Worm (Caenorhabditis elegans) whole organism, late embryonic: ENCODE data around the gene lmd-4.

Experiments
- ama-1 ChIP-seq: fragments of 150-350 bp; optimal IDR thresholded peaks from 2 replicates; lab custom pipeline; 2014
- ceh-14 ChIP-seq: sonication (generic microtip); optimal IDR thresholded peaks from 2 replicates; lab custom pipeline; 2016; ENCODE audit warnings: missing genotype, missing genetic modification characterization, missing compliant biosample characterization
- dve-1 ChIP-seq: sonication (generic microtip); optimal IDR thresholded peaks from 2 replicates; lab custom pipeline; 2017; ENCODE audit warnings: antibody characterized with exemption, mild to moderate bottlenecking, missing genetic modification characterization, missing compliant biosample characterization
- elt-4 ChIP-seq: sonication (generic microtip); optimal IDR thresholded peaks from 2 replicates; lab custom pipeline; 2016; ENCODE audit warnings: missing genetic modification characterization, missing compliant biosample characterization
- fkh-10 ChIP-seq: fragments of 150-350 bp; optimal IDR thresholded peaks from 2 replicates; lab custom pipeline; 2014; ENCODE audit warnings: missing biosample characterization, missing genetic modification reagents, missing genetic modification characterization
- mec-3 ChIP-seq: sonication (generic microtip); optimal IDR thresholded peaks from 2 replicates; lab custom pipeline; 2016; ENCODE audit warnings: borderline replicate concordance, missing genetic modification characterization, missing compliant biosample characterization
- nfya-1 ChIP-seq: sonication (generic microtip); optimal IDR thresholded peaks from 2 replicates; lab custom pipeline; 2017; ENCODE audit warnings: missing genetic modification characterization, mild to moderate bottlenecking, missing compliant biosample characterization, antibody characterized with exemption, moderate library complexity
- pag-3 ChIP-seq: sonication (generic microtip); optimal IDR thresholded peaks from 2 replicates; lab custom pipeline; 2016; ENCODE audit warnings: missing compliant biosample characterization, missing genetic modification characterization, borderline replicate concordance
- pat-9 ChIP-seq: fragments of 200-800 bp; sonication (Bioruptor generic); optimal IDR thresholded peaks from 2 replicates; lab custom pipeline; 2018; ENCODE audit warnings: mild to moderate bottlenecking, missing genetic modification characterization, moderate library complexity, missing compliant biosample characterization
- ref-2 ChIP-seq: sonication (generic microtip); optimal IDR thresholded peaks from 2 replicates; lab custom pipeline; 2016; ENCODE audit warnings: missing genetic modification characterization, missing compliant biosample characterization
- sox-4 ChIP-seq: sonication (generic microtip); optimal IDR thresholded peaks from 2 replicates; lab custom pipeline; 2017; ENCODE audit warnings: mild to moderate bottlenecking, missing genetic modification characterization, inconsistent platforms, missing compliant biosample characterization

DNA sequence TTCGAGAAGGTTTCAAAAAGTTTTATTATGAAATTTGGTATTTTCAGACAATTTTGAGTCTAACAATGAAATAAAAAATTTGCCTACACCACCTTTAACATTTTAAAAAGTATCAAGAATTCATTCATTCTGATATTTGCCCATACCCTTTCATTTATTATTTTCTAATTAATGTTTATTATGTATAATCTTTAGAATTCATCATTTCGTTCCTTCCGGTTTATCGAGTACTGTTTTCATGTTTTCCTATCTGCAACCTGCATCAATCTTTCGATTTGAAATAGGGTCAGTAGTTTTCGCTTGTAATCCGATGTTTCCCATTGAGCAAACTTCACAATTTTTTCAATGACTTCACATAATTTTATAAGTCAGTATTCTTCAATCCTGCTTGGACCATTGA is 51.4 kb downstream of the lmd-4 start, which contains the start of gene C13A2.6:
- TF ChIP-seq ceh-14 (tag; lab: Kevin White, UChicago), result no peak
- no peak for TF ChIP-seq elt-4 (tag; lab: Kevin White, UChicago)
- no peak for TF ChIP-seq mec-3 (tag; lab: Kevin White, UChicago)
- TF ChIP-seq ref-2, result no peak
- TF ChIP-seq nfya-1 (tag; lab: Kevin White, UChicago), result no peak
- TF ChIP-seq sox-4 (tag; lab: Kevin White, UChicago), result no peak
- TF ChIP-seq pat-9 (tag; lab: Kevin White, UChicago), result no peak
- TF ChIP-seq fkh-10 (GFP tag; lab: Kevin White, UChicago), result no peak
- no peak for TF ChIP-seq dve-1 (tag; lab: Kevin White, UChicago)
- TF ChIP-seq pag-3 (tag; lab: Kevin White, UChicago), result no peak
- no peak for TF ChIP-seq ama-1 (lab: Kevin White, UChicago)
